Fruit fly (Drosophila melanogaster): ENCODE data around the gene CG32017.

DNA sequence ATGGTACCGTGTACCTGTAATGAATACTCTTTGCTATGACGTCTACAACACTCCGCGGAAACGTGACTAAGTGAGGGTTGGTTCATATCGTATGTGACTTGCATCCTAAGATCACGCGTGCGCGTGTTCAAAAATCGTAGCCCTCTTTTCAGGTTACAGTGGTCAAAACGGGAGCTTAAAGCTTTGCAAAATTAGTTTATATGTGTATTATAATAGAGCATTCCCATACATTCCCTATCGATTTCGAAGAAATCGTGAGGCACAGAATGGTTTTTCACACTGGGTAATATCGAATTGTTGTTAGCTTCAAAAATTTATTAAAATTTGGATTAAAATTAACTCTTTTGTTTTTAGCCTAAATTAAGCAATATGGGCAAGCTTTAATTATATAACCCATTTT lies 15.5 kb downstream of the CG32017 start:
- TF ChIP-seq CG2712 (tag; optimal IDR thresholded peaks at IDR 0.05), result no peak
- peak; percentile 80 for TF ChIP-seq sens (GFP tag)
